Worm (Caenorhabditis elegans) whole organism, L4 larva: Measurements from ENCODE around the gene unc-68.

Source experiments
- F10B5.3 ChIP-seq: sonication (generic microtip); optimal IDR thresholded peaks from 2 replicates; lab custom pipeline; 2016; ENCODE audit warnings: mild to moderate bottlenecking, missing genetic modification characterization, missing compliant biosample characterization
- F26F4.8 ChIP-seq: fragments of 200-800 bp; sonication (Bioruptor generic); conservative IDR thresholded peaks from 2 replicates; pipeline ENCODE4 v1.3.6; 2022; ENCODE audit warnings: missing genetic modification characterization, missing compliant biosample characterization
- F44E2.7 ChIP-seq: fragments of 200-800 bp; sonication (Bioruptor generic); IDR thresholded peaks from 2 replicates; pipeline ENCODE4 v2.1.2; 2022; ENCODE audit warnings: missing genetic modification characterization, missing compliant biosample characterization
- ZK546.5 ChIP-seq, 2 experiments: sonication (generic microtip); optimal IDR thresholded peaks; 2 replicates each; lab custom pipeline; 2017; ENCODE audit warnings: missing biosample characterization in 2 of 2, missing genetic modification characterization in 2 of 2
- ama-1 ChIP-seq: fragments of 150-350 bp; optimal IDR thresholded peaks from 2 replicates; lab custom pipeline; 2014; ENCODE audit warnings: inconsistent platforms, mixed read lengths
- ceh-44 ChIP-seq: fragments of 200-800 bp; sonication (Bioruptor generic); IDR thresholded peaks from 2 replicates; pipeline ENCODE4 v1.3.6; 2022; ENCODE audit warnings: missing genetic modification reagents, missing genetic modification characterization, missing compliant biosample characterization
- ceh-82 ChIP-seq: sonication (generic microtip); optimal IDR thresholded peaks from 2 replicates; lab custom pipeline; 2017; ENCODE audit warnings: missing biosample characterization, missing genetic modification characterization
- cey-2 ChIP-seq: sonication (generic microtip); optimal IDR thresholded peaks from 3 replicates; lab custom pipeline; 2017; ENCODE audit warnings: missing genetic modification characterization, mild to moderate bottlenecking, missing compliant biosample characterization, antibody characterized with exemption, borderline replicate concordance; ENCODE audit not compliant: insufficient read depth
- daf-12 ChIP-seq: fragments of 150-350 bp; optimal IDR thresholded peaks from 2 replicates; lab custom pipeline; 2014; ENCODE audit warnings: missing biosample characterization, missing genetic modification reagents, missing genetic modification characterization
- daf-16 ChIP-seq, 3 experiments: sonication (generic microtip); optimal IDR thresholded peaks; 2 replicates each; lab custom pipeline; 2016 to 2017; ENCODE audit warnings: missing genetic modification characterization in 3 of 3, missing genetic modification reagents in 3 of 3, mild to moderate bottlenecking in 2 of 3, missing compliant biosample characterization in 2 of 3, missing biosample characterization in 1 of 3, moderate library complexity in 1 of 3
- daf-8 ChIP-seq: fragments of 200-800 bp; sonication (Bioruptor generic); IDR thresholded peaks from 2 replicates; pipeline ENCODE4 v1.3.6; 2022; ENCODE audit warnings: missing genetic modification characterization, missing compliant biosample characterization
- dmd-6 ChIP-seq: fragments of 200-800 bp; sonication (Bioruptor generic); IDR thresholded peaks from 2 replicates; pipeline ENCODE4 v1.3.6; 2022; ENCODE audit warnings: missing genetic modification reagents, missing genetic modification characterization, missing compliant biosample characterization
- egl-27 ChIP-seq: sonication (generic microtip); optimal IDR thresholded peaks from 3 replicates; lab custom pipeline; 2017; ENCODE audit warnings: missing biosample characterization, missing genetic modification reagents, missing genetic modification characterization
- gei-8 ChIP-seq: fragments of 200-800 bp; sonication (Bioruptor generic); optimal IDR thresholded peaks from 2 replicates; lab custom pipeline; 2018; ENCODE audit warnings: mild to moderate bottlenecking, missing genetic modification characterization, missing compliant biosample characterization
- hif-1 ChIP-seq, 2 experiments: sonication (generic microtip); optimal IDR thresholded peaks; 2 replicates each; lab custom pipeline; 2016 to 2017; ENCODE audit warnings: missing compliant biosample characterization in 2 of 2, missing genetic modification characterization in 2 of 2, missing genetic modification reagents in 2 of 2, missing genotype in 2 of 2, mild to moderate bottlenecking in 1 of 2
- hlh-11 ChIP-seq: fragments of 200-800 bp; sonication (Bioruptor generic); optimal IDR thresholded peaks from 2 replicates; lab custom pipeline; 2018; ENCODE audit warnings: mild to moderate bottlenecking, missing genetic modification characterization, missing compliant biosample characterization
- hlh-30 ChIP-seq: sonication (generic microtip); optimal IDR thresholded peaks from 2 replicates; lab custom pipeline; 2017; ENCODE audit warnings: antibody characterized with exemption, mild to moderate bottlenecking, missing genetic modification characterization, missing compliant biosample characterization; ENCODE audit not compliant: insufficient read depth
- hmg-1.1 ChIP-seq: fragments of 200-800 bp; sonication (Bioruptor generic); IDR thresholded peaks from 2 replicates; pipeline ENCODE4 v1.3.6; 2022; ENCODE audit warnings: missing genetic modification reagents, missing genetic modification characterization, missing compliant biosample characterization
- jun-1 ChIP-seq: fragments of 150-350 bp; optimal IDR thresholded peaks from 2 replicates; lab custom pipeline; 2014; ENCODE audit warnings: missing biosample characterization, missing genetic modification reagents, missing genetic modification characterization
- lin-13 ChIP-seq: fragments of 150-350 bp; optimal IDR thresholded peaks from 2 replicates; lab custom pipeline; 2014; ENCODE audit warnings: missing biosample characterization, missing genetic modification reagents, missing genetic modification characterization
- lin-39 ChIP-seq: fragments of 150-350 bp; optimal IDR thresholded peaks from 2 replicates; lab custom pipeline; 2014; ENCODE audit warnings: missing biosample characterization, missing genetic modification reagents, missing genetic modification characterization
- madf-5 ChIP-seq, 2 experiments: fragments of 200-800 bp; sonication (Bioruptor generic); IDR thresholded peaks; 2 replicates each; pipeline ENCODE4 v1.3.6; 2022; ENCODE audit warnings: missing compliant biosample characterization in 2 of 2, missing genetic modification characterization in 2 of 2
- mdl-1 ChIP-seq, 2 experiments: fragments of 150-350 bp in 1 of 2; sonication (generic microtip) in 1 of 2; optimal IDR thresholded peaks; 2 replicates each; lab custom pipeline; 2014 to 2017; ENCODE audit warnings: missing biosample characterization in 2 of 2, missing genetic modification characterization in 2 of 2
- mxl-2 ChIP-seq: fragments of 200-800 bp; sonication (Bioruptor generic); conservative IDR thresholded peaks from 2 replicates; pipeline ENCODE4 v1.3.6; 2022; ENCODE audit warnings: missing genetic modification reagents, missing genetic modification characterization, missing compliant biosample characterization
- nhr-102 ChIP-seq: sonication (generic microtip); optimal IDR thresholded peaks from 2 replicates; lab custom pipeline; 2016; ENCODE audit warnings: mild to moderate bottlenecking, missing genetic modification characterization, moderate library complexity, missing compliant biosample characterization
- nhr-28 ChIP-seq: fragments of 150-350 bp; optimal IDR thresholded peaks from 2 replicates; lab custom pipeline; 2014; ENCODE audit warnings: missing biosample characterization, missing genetic modification characterization
- nhr-48 ChIP-seq: sonication (generic microtip); optimal IDR thresholded peaks from 2 replicates; lab custom pipeline; 2016; ENCODE audit warnings: mild to moderate bottlenecking, missing genetic modification characterization, missing compliant biosample characterization
- php-3 ChIP-seq: fragments of 200-800 bp; sonication (Bioruptor generic); IDR thresholded peaks from 2 replicates; pipeline ENCODE4 v1.3.6; 2022; ENCODE audit warnings: missing genetic modification reagents, missing genetic modification characterization, missing compliant biosample characterization
- rbr-2 ChIP-seq: sonication (generic microtip); optimal IDR thresholded peaks from 2 replicates; lab custom pipeline; 2016; ENCODE audit warnings: missing genotype, missing genetic modification characterization, missing compliant biosample characterization
- sdz-12 ChIP-seq: fragments of 200-800 bp; sonication (Bioruptor generic); optimal IDR thresholded peaks from 2 replicates; lab custom pipeline; 2018; ENCODE audit warnings: mild to moderate bottlenecking, missing genetic modification characterization, missing compliant biosample characterization
- set-16 ChIP-seq: fragments of 200-800 bp; sonication (Bioruptor generic); IDR thresholded peaks from 2 replicates; pipeline ENCODE4 v1.3.6; 2022; ENCODE audit warnings: missing genetic modification reagents, missing genetic modification characterization, missing compliant biosample characterization
- snpc-1.2 ChIP-seq: fragments of 200-800 bp; sonication (Bioruptor generic); IDR thresholded peaks from 2 replicates; pipeline ENCODE4 v1.3.6; 2022; ENCODE audit warnings: missing genetic modification reagents, missing genetic modification characterization, missing compliant biosample characterization
- spr-1 ChIP-seq: sonication (generic microtip); optimal IDR thresholded peaks from 2 replicates; lab custom pipeline; 2016; ENCODE audit warnings: mild to moderate bottlenecking, missing genetic modification characterization, missing compliant biosample characterization
- unc-39 ChIP-seq: sonication (generic microtip); optimal IDR thresholded peaks from 2 replicates; lab custom pipeline; 2017; ENCODE audit warnings: missing biosample characterization, missing genetic modification characterization
- unc-62 ChIP-seq, 3 experiments: fragments of 150-350 bp in 1 of 3; sonication (generic microtip); optimal IDR thresholded peaks in 2 of 3; peaks in 1 of 3; 1 replicate in 1 of 3; 2 replicates in 2 of 3; lab custom pipeline; 2014 to 2017; ENCODE audit warnings: missing biosample characterization in 3 of 3, missing genetic modification characterization in 3 of 3, missing genetic modification reagents in 3 of 3, missing genotype in 1 of 3
- vab-7 ChIP-seq: fragments of 200-800 bp; sonication (Bioruptor generic); IDR thresholded peaks from 2 replicates; pipeline ENCODE4 v1.3.6; 2022; ENCODE audit warnings: missing genetic modification reagents, missing genetic modification characterization, missing compliant biosample characterization
- zag-1 ChIP-seq: fragments of 150-350 bp; optimal IDR thresholded peaks from 2 replicates; lab custom pipeline; 2014; ENCODE audit warnings: missing biosample characterization, missing genetic modification characterization
- zfp-3 ChIP-seq: fragments of 200-800 bp; sonication (Bioruptor generic); conservative IDR thresholded peaks from 2 replicates; pipeline ENCODE4 v1.3.6; 2022; ENCODE audit warnings: missing genetic modification reagents, missing genetic modification characterization, missing compliant biosample characterization
- ztf-7 ChIP-seq: fragments of 150-350 bp; optimal IDR thresholded peaks from 2 replicates; lab custom pipeline; 2014; ENCODE audit warnings: missing biosample characterization, missing genetic modification characterization

unc-68 gene

DNA sequence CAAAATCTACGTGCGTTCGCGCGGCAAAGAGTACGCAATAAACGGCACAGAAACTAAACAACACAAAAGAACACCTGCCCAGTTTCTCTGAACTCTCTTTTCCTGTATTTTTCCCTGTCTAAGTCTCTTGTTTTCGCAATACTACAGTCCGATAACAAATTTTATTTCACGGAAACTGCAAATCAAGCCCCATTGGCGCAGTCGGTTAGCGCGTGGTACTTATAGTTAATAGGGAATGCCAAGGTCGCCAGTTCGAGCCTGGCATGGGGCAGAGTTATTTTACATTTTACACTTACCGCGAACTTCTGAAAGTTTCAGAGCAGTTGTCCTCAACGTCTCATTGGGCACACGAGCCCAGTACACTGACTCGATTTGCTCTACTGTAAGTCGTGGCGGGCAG, 11.6 kb downstream of the unc-68 start:
- no peak for TF ChIP-seq php-3 (GFP tag; lab: Robert Waterston, UW)
- peak in 1 of 2 experiments; percentile 38 for TF ChIP-seq unc-62 (GFP tag; optimal IDR thresholded peaks at IDR 0.05 in 1 of 2; lab: Kevin White, UChicago)
- TF ChIP-seq unc-62 (tag; optimal IDR thresholded peaks at IDR 0.05; lab: Kevin White, UChicago) = no peak
- 0 out of 2 replicates have a peak, but pooled peaks have one; percentile 14 for TF ChIP-seq F26F4.8
- TF ChIP-seq dmd-6 (GFP tag; lab: Robert Waterston, UW) = 0 out of 2 replicates have a peak, but pooled peaks have one; percentile 14
- TF ChIP-seq lin-39 (tag; lab: Kevin White, UChicago) = no peak
- 0 out of 2 replicates have a peak, but pooled peaks have one; percentile 17 for TF ChIP-seq vab-7 (GFP tag; lab: Robert Waterston, UW)
- no peak for TF ChIP-seq madf-5 (GFP tag; IDR thresholded peaks at IDR 0.05; lab: Robert Waterston, UW)

DNA sequence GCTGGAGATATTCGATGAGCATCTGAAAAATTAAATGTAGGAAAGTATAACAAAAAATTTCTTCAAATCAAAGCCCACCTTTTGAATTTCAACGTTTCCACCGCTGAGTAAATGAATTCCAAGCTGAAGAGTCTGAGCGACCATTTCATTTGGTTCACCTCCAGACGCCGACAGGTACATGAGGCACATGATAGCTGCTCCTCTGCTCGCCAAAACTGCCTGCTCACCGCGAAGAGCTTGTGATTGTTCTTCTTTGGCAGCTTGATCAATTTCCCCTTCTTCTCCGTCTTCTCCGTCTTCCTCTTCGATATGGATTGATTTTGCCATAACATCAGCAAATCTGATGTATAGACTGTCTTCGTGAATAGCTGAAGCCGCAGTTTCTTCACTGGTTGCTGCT, 22.4 kb downstream of the unc-68 start:
- TF ChIP-seq nhr-48 (tag; lab: Kevin White, UChicago) (no peak), unc-39 (tag; lab: Kevin White, UChicago) (no peak), unc-62 (GFP tag; optimal IDR thresholded peaks at IDR 0.05 in 1 of 2; lab: Kevin White, UChicago) (peak in 1 of 2 experiments; percentile 93), unc-62 (tag; optimal IDR thresholded peaks at IDR 0.05; lab: Kevin White, UChicago) (no peak), ZK546.5 (tag; optimal IDR thresholded peaks at IDR 0.05; lab: Kevin White, UChicago) (no peak)

DNA sequence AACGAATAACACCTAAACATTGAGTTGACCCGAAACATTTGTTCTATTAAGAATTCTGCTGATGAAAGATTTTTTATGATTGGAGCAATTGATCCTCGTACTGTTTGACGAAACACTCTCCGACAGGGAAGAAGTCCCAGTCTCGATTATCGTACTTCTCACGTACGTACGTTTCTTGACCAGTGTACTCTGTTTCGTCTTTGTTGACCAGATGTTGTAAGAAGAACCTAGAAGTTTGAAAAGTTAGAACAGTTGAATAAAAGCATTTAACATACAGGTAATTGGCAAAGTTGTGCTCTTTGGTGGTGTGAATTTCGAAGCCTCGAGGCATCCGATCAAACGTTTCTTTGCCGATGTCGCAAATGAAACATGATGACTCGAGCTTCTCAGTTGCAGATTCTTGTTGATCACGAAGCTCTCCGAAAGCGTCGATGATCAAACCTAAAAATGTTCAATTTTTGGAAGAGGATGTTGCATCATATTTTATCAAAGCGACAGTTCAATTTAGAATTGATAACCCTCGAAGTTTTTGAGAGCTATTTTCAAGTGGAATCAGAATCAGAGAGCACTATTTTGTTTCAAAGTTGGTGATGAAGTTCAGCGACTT, 26.8 kb downstream of the unc-68 start:
- TF ChIP-seq unc-62 (GFP tag; optimal IDR thresholded peaks at IDR 0.05 in 1 of 2; lab: Kevin White, UChicago) = peak in 1 of 2 experiments; percentile 98
- no peak for TF ChIP-seq unc-62 (tag; optimal IDR thresholded peaks at IDR 0.05; lab: Kevin White, UChicago)
- TF ChIP-seq spr-1 (tag; lab: Kevin White, UChicago) = no peak
- TF ChIP-seq set-16 (GFP tag; lab: Robert Waterston, UW) = no peak

DNA sequence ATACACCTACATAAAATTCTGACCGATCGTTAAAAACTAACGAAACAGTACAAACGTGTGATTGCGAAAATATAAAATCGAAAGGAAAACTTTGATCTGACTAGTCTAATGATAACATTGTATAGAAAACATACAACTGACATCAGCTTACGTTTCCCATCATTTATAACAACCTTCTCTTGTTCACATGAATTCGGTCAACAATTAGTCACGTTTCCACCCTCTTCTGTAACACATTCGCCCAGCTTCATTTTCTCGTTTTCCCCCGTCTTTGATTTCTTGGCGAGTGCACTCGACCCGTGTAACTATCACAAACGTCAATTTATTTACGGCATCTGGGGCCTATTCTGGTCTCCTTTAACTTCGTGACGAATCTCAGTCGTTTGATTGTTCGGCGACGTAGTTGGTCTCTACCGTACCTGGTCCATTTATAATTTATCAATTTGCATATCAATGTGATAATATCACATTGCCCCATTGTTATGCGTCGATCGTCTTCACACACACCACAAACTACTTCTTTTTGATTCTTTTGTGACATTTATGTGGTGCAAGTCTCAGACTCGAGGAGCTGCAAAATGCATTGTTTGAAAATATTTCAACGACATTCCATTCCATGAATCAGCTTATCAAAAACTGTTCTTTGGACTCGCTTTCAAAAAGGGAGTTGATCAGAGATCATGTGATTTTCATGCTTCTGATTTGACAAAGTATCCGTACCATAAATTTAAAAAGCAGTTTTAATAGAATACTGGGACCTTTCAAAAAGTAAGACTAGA, 27.8 kb downstream of the unc-68 start:
- TF ChIP-seq dmd-6 (GFP tag; lab: Robert Waterston, UW) (peak; percentile 53), madf-5 (GFP tag; IDR thresholded peaks at IDR 0.05; lab: Robert Waterston, UW) (no peak), ceh-44 (GFP tag; lab: Robert Waterston, UW) (no peak), daf-12 (no peak), nhr-48 (tag; lab: Kevin White, UChicago) (peak; percentile 52), zfp-3 (GFP tag; lab: Robert Waterston, UW) (no peak), F26F4.8 (no peak), F44E2.7 (GFP tag; lab: Robert Waterston, UW) (no peak), snpc-1.2 (no peak), cey-2 (no peak), daf-16 (GFP tag; optimal IDR thresholded peaks at IDR 0.05; lab: Kevin White, UChicago) (peak in 1 of 2 experiments; percentile 11), daf-16 (tag; optimal IDR thresholded peaks at IDR 0.05; lab: Kevin White, UChicago) (peak; percentile 56), nhr-102 (tag; lab: Kevin White, UChicago) (no peak), lin-13 (GFP tag; lab: Kevin White, UChicago) (no peak), ceh-82 (tag; lab: Kevin White, UChicago) (no peak), egl-27 (tag; lab: Kevin White, UChicago) (no peak), ama-1 (lab: Kevin White, UChicago) (no peak), daf-8 (GFP tag; lab: Robert Waterston, UW) (no peak), mdl-1 (tag; optimal IDR thresholded peaks at IDR 0.05; lab: Kevin White, UChicago) (peak in 1 of 2 experiments; percentile 39), hlh-11 (peak; percentile 34), hlh-30 (tag; lab: Kevin White, UChicago) (peak; percentile 32), vab-7 (GFP tag; lab: Robert Waterston, UW) (no peak), mxl-2 (GFP tag; lab: Robert Waterston, UW) (0 out of 2 replicates have a peak, but pooled peaks have one; percentile 53), gei-8 (GFP tag; lab: Kevin White, UChicago) (no peak), nhr-28 (peak; percentile 29), rbr-2 (tag; lab: Kevin White, UChicago) (no peak), ztf-7 (tag; lab: Kevin White, UChicago) (no peak), hif-1 (tag; optimal IDR thresholded peaks at IDR 0.05; lab: Kevin White, UChicago) (peak in 1 of 2 experiments; percentile 38), set-16 (GFP tag; lab: Robert Waterston, UW) (no peak), sdz-12 (GFP tag; lab: Kevin White, UChicago) (no peak), F10B5.3 (tag; lab: Kevin White, UChicago) (no peak), hmg-1.1 (GFP tag; lab: Robert Waterston, UW) (no peak), zag-1 (tag; lab: Kevin White, UChicago) (no peak), jun-1 (tag; lab: Kevin White, UChicago) (no peak)
